Fruit fly (Drosophila melanogaster): ENCODE measurements around the gene CG16713.

- TF ChIP-seq insv (optimal IDR thresholded peaks at IDR 0.05): no peak
- TF ChIP-seq Sin3A (optimal IDR thresholded peaks at IDR 0.05): no peak
- TF ChIP-seq h (optimal IDR thresholded peaks at IDR 0.05): no peak
Observed at dm6 chr2L:3731055-3731454, 35.8 kb upstream of the CG16713 start.

Measured in Kc167 (cell line).